Fruit fly (Drosophila melanogaster) whole organism, wandering third instar larva: ENCODE results near the gene CG14506.
A peak's percentile ranks its signal among the peaks of the same experiment; 100 is the strongest.

ENCODE experiments used
- Abd-B ChIP-seq: fragments of >200 bp; optimal IDR thresholded peaks from 2 replicates; lab custom pipeline; 2017; ENCODE audit warnings: missing biosample characterization, missing genetic modification characterization
- CG32264 ChIP-seq: fragments of 200-800 bp; sonication (Bioruptor generic); optimal IDR thresholded peaks from 2 replicates; lab custom pipeline; 2016; ENCODE audit warnings: missing biosample characterization, missing genetic modification characterization
- CG9705 ChIP-seq: fragments of 200-800 bp; sonication (Bioruptor generic); optimal IDR thresholded peaks from 2 replicates; lab custom pipeline; 2018; ENCODE audit warnings: missing biosample characterization, mild to moderate bottlenecking, missing genetic modification characterization
- CrebA ChIP-seq: fragments of 200-800 bp; sonication (Bioruptor generic); optimal IDR thresholded peaks from 2 replicates; lab custom pipeline; 2016; ENCODE audit warnings: missing biosample characterization, mild to moderate bottlenecking, missing genetic modification characterization, borderline replicate concordance
- Dfd ChIP-seq: fragments of >200 bp; optimal IDR thresholded peaks from 2 replicates; lab custom pipeline; 2017; ENCODE audit warnings: missing biosample characterization, missing genetic modification characterization
- Dif ChIP-seq: fragments of 200-275, 200-300 bp; sonication (Bioruptor generic); optimal IDR thresholded peaks from 2 replicates; lab custom pipeline; 2018; ENCODE audit warnings: missing biosample characterization, missing genetic modification characterization; ENCODE audit not compliant: partially characterized antibody
- GATAd ChIP-seq: sonication (Bioruptor generic); optimal IDR thresholded peaks from 2 replicates; lab custom pipeline; 2016; ENCODE audit warnings: missing biosample characterization, missing genetic modification characterization
- HLH106 ChIP-seq: fragments of 200-800 bp; optimal IDR thresholded peaks from 3 replicates; lab custom pipeline; 2019; ENCODE audit warnings: missing biosample characterization, mild to moderate bottlenecking, missing genetic modification characterization, moderate library complexity
- Hnf4 ChIP-seq: fragments of 200-800 bp; sonication (Bioruptor generic); optimal IDR thresholded peaks from 2 replicates; lab custom pipeline; 2016; ENCODE audit warnings: missing biosample characterization, mild to moderate bottlenecking, missing genetic modification characterization
- Hr78 ChIP-seq: fragments of >200 bp; optimal IDR thresholded peaks from 2 replicates; lab custom pipeline; 2017; ENCODE audit warnings: missing biosample characterization, missing genetic modification characterization
- Hr83 ChIP-seq: fragments of 200-300 bp; sonication (Bioruptor generic); optimal IDR thresholded peaks from 2 replicates; lab custom pipeline; 2016; ENCODE audit warnings: missing biosample characterization, mild to moderate bottlenecking, missing genetic modification characterization, moderate library complexity; ENCODE audit not compliant: poor library complexity, severe bottlenecking
- Jra ChIP-seq: sonication (Bioruptor generic); optimal IDR thresholded peaks from 2 replicates; lab custom pipeline; 2016; ENCODE audit warnings: missing biosample characterization, missing genetic modification characterization
- Mio ChIP-seq: sonication (Bioruptor generic); optimal IDR thresholded peaks from 2 replicates; lab custom pipeline; 2016; ENCODE audit warnings: missing biosample characterization, missing genetic modification characterization
- Myc ChIP-seq: fragments of >200 bp; optimal IDR thresholded peaks from 2 replicates; lab custom pipeline; 2017
- N ChIP-seq: fragments of >200 bp; optimal IDR thresholded peaks from 2 replicates; lab custom pipeline; 2018; ENCODE audit warnings: missing biosample characterization, missing external identifiers, missing genetic modification characterization
- OdsH ChIP-seq: fragments of 200-800 bp; sonication (Bioruptor generic); optimal IDR thresholded peaks from 2 replicates; lab custom pipeline; 2016; ENCODE audit warnings: missing biosample characterization, mild to moderate bottlenecking, missing genetic modification characterization
- Rel ChIP-seq, 2 experiments: fragments of 200-800 bp; sonication (Bioruptor generic) in 1 of 2; optimal IDR thresholded peaks; 2 replicates in 1 of 2; 3 replicates in 1 of 2; lab custom pipeline; 2016 to 2019; ENCODE audit warnings: mild to moderate bottlenecking in 2 of 2, missing biosample characterization in 2 of 2, missing genetic modification characterization in 2 of 2, moderate library complexity in 1 of 2
- Sp1 ChIP-seq: fragments of 200-800 bp; sonication (Bioruptor generic); optimal IDR thresholded peaks from 3 replicates; lab custom pipeline; 2019; ENCODE audit warnings: missing biosample characterization, mild to moderate bottlenecking, missing genetic modification characterization, moderate library complexity
- Vsx2 ChIP-seq: fragments of 200-300, 225-300 bp; sonication (Bioruptor generic); optimal IDR thresholded peaks from 2 replicates; lab custom pipeline; 2018; ENCODE audit warnings: missing biosample characterization, missing genetic modification characterization; ENCODE audit not compliant: partially characterized antibody
- br ChIP-seq: fragments of 200-800 bp; sonication (Bioruptor generic); optimal IDR thresholded peaks from 2 replicates; lab custom pipeline; 2016; ENCODE audit warnings: missing biosample characterization, missing genetic modification characterization
- brk ChIP-seq: fragments of 200-800 bp; sonication (Bioruptor generic); optimal IDR thresholded peaks from 2 replicates; lab custom pipeline; 2016; ENCODE audit warnings: missing biosample characterization, mild to moderate bottlenecking, missing genetic modification characterization
- dl ChIP-seq, 2 experiments: fragments of 175-275, 200-275 bp in 1 of 2; fragments of 200-275 bp in 1 of 2; sonication (Bioruptor generic); optimal IDR thresholded peaks; lab custom pipeline; 2018; ENCODE audit warnings: mild to moderate bottlenecking in 2 of 2, missing biosample characterization in 2 of 2, missing genetic modification characterization in 2 of 2, moderate library complexity in 2 of 2; ENCODE audit not compliant: partially characterized antibody in 2 of 2, insufficient read depth in 1 of 2
- dmrt93B ChIP-seq: fragments of 200-800 bp; sonication (Bioruptor generic); optimal IDR thresholded peaks from 2 replicates; lab custom pipeline; 2018; ENCODE audit warnings: missing biosample characterization, mild to moderate bottlenecking, missing genetic modification characterization
- dsf ChIP-seq: sonication (Bioruptor generic); optimal IDR thresholded peaks from 2 replicates; lab custom pipeline; 2016; ENCODE audit warnings: missing biosample characterization, missing genetic modification characterization, borderline replicate concordance
- ey ChIP-seq: fragments of 200-800 bp; sonication (Bioruptor generic); optimal IDR thresholded peaks from 2 replicates; lab custom pipeline; 2016; ENCODE audit warnings: missing biosample characterization, missing genetic modification characterization
- foxo ChIP-seq, 2 experiments: fragments of 200-800 bp; sonication (Bioruptor generic); optimal IDR thresholded peaks; 2 replicates in 1 of 2; 3 replicates in 1 of 2; lab custom pipeline; 2016 to 2017; ENCODE audit warnings: missing biosample characterization in 2 of 2, missing genetic modification characterization in 2 of 2
- fru ChIP-seq: fragments of 200-800 bp; sonication (Bioruptor generic); optimal IDR thresholded peaks from 3 replicates; lab custom pipeline; 2016; ENCODE audit warnings: missing biosample characterization, mild to moderate bottlenecking, missing genetic modification characterization
- h ChIP-seq: fragments of 200-800 bp; sonication (Bioruptor generic); optimal IDR thresholded peaks from 3 replicates; lab custom pipeline; 2016; ENCODE audit warnings: missing biosample characterization, mild to moderate bottlenecking, missing genetic modification characterization
- jim ChIP-seq: fragments of 175-275, 200-325 bp; sonication (Bioruptor generic); optimal IDR thresholded peaks from 2 replicates; lab custom pipeline; 2016; ENCODE audit warnings: missing biosample characterization, mild to moderate bottlenecking, missing genetic modification characterization
- lola ChIP-seq: fragments of >200 bp; optimal IDR thresholded peaks from 2 replicates; lab custom pipeline; 2017; ENCODE audit warnings: missing biosample characterization, missing genetic modification characterization
- pan ChIP-seq: fragments of >200 bp; optimal IDR thresholded peaks from 2 replicates; lab custom pipeline; 2017
- psq ChIP-seq: fragments of 200-800 bp; sonication (Bioruptor generic); optimal IDR thresholded peaks from 3 replicates; lab custom pipeline; 2017; ENCODE audit warnings: missing biosample characterization, mild to moderate bottlenecking, missing genetic modification characterization, moderate library complexity
- rgr ChIP-seq: fragments of 200-800 bp; sonication (Bioruptor generic); optimal IDR thresholded peaks from 3 replicates; lab custom pipeline; 2016; ENCODE audit warnings: missing biosample characterization, mild to moderate bottlenecking, missing genetic modification characterization
- sage ChIP-seq: fragments of 200-800 bp; sonication (Bioruptor generic); optimal IDR thresholded peaks from 2 replicates; lab custom pipeline; 2016; ENCODE audit warnings: missing biosample characterization, mild to moderate bottlenecking, missing genetic modification characterization
- sv ChIP-seq: fragments of 200-800 bp; sonication (Bioruptor generic); optimal IDR thresholded peaks from 3 replicates; lab custom pipeline; 2016; ENCODE audit warnings: missing biosample characterization, missing genetic modification characterization
- tai ChIP-seq: sonication (Bioruptor generic); optimal IDR thresholded peaks from 2 replicates; lab custom pipeline; 2016; ENCODE audit warnings: missing biosample characterization, missing genetic modification characterization
- usp ChIP-seq: fragments of >200 bp; optimal IDR thresholded peaks from 2 replicates; lab custom pipeline; 2017; ENCODE audit warnings: missing biosample characterization, missing genetic modification characterization
- woc ChIP-seq: sonication (Bioruptor generic); optimal IDR thresholded peaks from 2 replicates; lab custom pipeline; 2016; ENCODE audit warnings: missing biosample characterization, mild to moderate bottlenecking, missing genetic modification characterization

The CG14506 gene

dm6 chr3R:29287320-29287957, 9.5 kb downstream of the CG14506 start:
- no peak for TF ChIP-seq Rel (GFP tag; optimal IDR thresholded peaks at IDR 0.05; lab: Kevin White, UChicago)
- peak; percentile 5 for TF ChIP-seq Rel (tag; optimal IDR thresholded peaks at IDR 0.05; lab: Kevin White, UChicago)
- TF ChIP-seq Abd-B, result no peak
- no peak for TF ChIP-seq woc
- no peak for TF ChIP-seq tai
- TF ChIP-seq foxo (GFP tag; optimal IDR thresholded peaks at IDR 0.05; lab: Kevin White, UChicago), result no peak
- TF ChIP-seq HLH106 (tag; lab: Kevin White, UChicago), result no peak
- peak; percentile 83 for TF ChIP-seq psq (GFP tag; lab: Kevin White, UChicago)
- no peak for TF ChIP-seq Dif (GFP tag; lab: Kevin White, UChicago)
- no peak for TF ChIP-seq Sp1
- TF ChIP-seq pan (lab: Kevin White, UChicago), result no peak

dm6 chr3R:29284315-29284714, 12.7 kb downstream of the CG14506 start:
- no peak for TF ChIP-seq Vsx2 (GFP tag; lab: Kevin White, UChicago)
- peak; percentile 54 for TF ChIP-seq OdsH
- no peak for TF ChIP-seq GATAd (GFP tag; lab: Kevin White, UChicago)
- TF ChIP-seq N (GFP tag; lab: Kevin White, UChicago), result no peak
- no peak for TF ChIP-seq Hr83 (GFP tag; lab: Kevin White, UChicago)
- no peak for TF ChIP-seq Myc
- TF ChIP-seq jim (GFP tag; lab: Kevin White, UChicago), result no peak
- TF ChIP-seq Dif (GFP tag; lab: Kevin White, UChicago), result no peak
- no peak for TF ChIP-seq CrebA (GFP tag; lab: Kevin White, UChicago)
- TF ChIP-seq psq (GFP tag; lab: Kevin White, UChicago), result peak; percentile 2
- no peak for TF ChIP-seq br (GFP tag; lab: Kevin White, UChicago)
- TF ChIP-seq sage (GFP tag; lab: Kevin White, UChicago), result no peak
- TF ChIP-seq Hr78, result no peak
- TF ChIP-seq dl (GFP tag; optimal IDR thresholded peaks at IDR 0.05; lab: Kevin White, UChicago; ENCODE audit: insufficient read depth in 1 of 2, partially characterized antibody in 2 of 2), result no peak
- TF ChIP-seq foxo (GFP tag; optimal IDR thresholded peaks at IDR 0.05; lab: Kevin White, UChicago), result peak in 1 of 2 experiments; percentile 47
- peak; percentile 47 for TF ChIP-seq ey (GFP tag; lab: Kevin White, UChicago)
- TF ChIP-seq tai, result no peak
- peak; percentile 3 for TF ChIP-seq Sp1
- TF ChIP-seq sv, result no peak
- TF ChIP-seq Mio (GFP tag; lab: Kevin White, UChicago), result no peak
- no peak for TF ChIP-seq dsf
- no peak for TF ChIP-seq lola (GFP tag; lab: Kevin White, UChicago)
- TF ChIP-seq pan (lab: Kevin White, UChicago), result no peak
- TF ChIP-seq rgr (GFP tag; lab: Kevin White, UChicago), result peak; percentile 13
- TF ChIP-seq brk (GFP tag; lab: Kevin White, UChicago), result no peak
- peak; percentile 0 for TF ChIP-seq Hnf4 (GFP tag; lab: Kevin White, UChicago)
- no peak for TF ChIP-seq CG32264
- TF ChIP-seq CG9705 (GFP tag; lab: Kevin White, UChicago), result no peak
- TF ChIP-seq Abd-B, result no peak
- TF ChIP-seq dmrt93B (GFP tag; lab: Kevin White, UChicago), result no peak
- TF ChIP-seq Rel (GFP tag; optimal IDR thresholded peaks at IDR 0.05; lab: Kevin White, UChicago), result no peak
- TF ChIP-seq Rel (tag; optimal IDR thresholded peaks at IDR 0.05; lab: Kevin White, UChicago), result no peak
- TF ChIP-seq HLH106 (tag; lab: Kevin White, UChicago), result peak; percentile 25
- no peak for TF ChIP-seq Dfd (GFP tag; lab: Kevin White, UChicago)
- TF ChIP-seq h, result peak; percentile 26
- no peak for TF ChIP-seq usp (GFP tag; lab: Kevin White, UChicago)
- TF ChIP-seq woc, result peak; percentile 88
- no peak for TF ChIP-seq Jra (GFP tag; lab: Kevin White, UChicago)
- peak; percentile 8 for TF ChIP-seq fru (GFP tag; lab: Kevin White, UChicago)
